Worm (Caenorhabditis elegans) whole organism, mixed stage, embryonic: ENCODE results near the gene ctsa-4.1.

Experiments used
- elt-3 ChIP-seq: fragments of 150-350 bp; optimal IDR thresholded peaks from 2 replicates; lab custom pipeline; 2014; ENCODE audit warnings: missing biosample characterization, missing genetic modification characterization
- hlh-1 ChIP-seq: fragments of 150-350 bp; optimal IDR thresholded peaks from 2 replicates; lab custom pipeline; 2014; ENCODE audit warnings: missing biosample characterization, missing genetic modification reagents, missing genetic modification characterization
- lin-13 ChIP-seq: fragments of 150-350 bp; optimal IDR thresholded peaks from 2 replicates; lab custom pipeline; 2014; ENCODE audit warnings: missing biosample characterization, missing genetic modification characterization
- nhr-12 ChIP-seq: fragments of 150-350 bp; optimal IDR thresholded peaks from 2 replicates; lab custom pipeline; 2014; ENCODE audit warnings: missing biosample characterization, missing genetic modification characterization
- nhr-237 ChIP-seq: fragments of 150-350 bp; optimal IDR thresholded peaks from 2 replicates; lab custom pipeline; 2014; ENCODE audit warnings: missing biosample characterization, missing genetic modification characterization
- nhr-76 ChIP-seq: sonication (generic microtip); optimal IDR thresholded peaks from 2 replicates; lab custom pipeline; 2017; ENCODE audit warnings: missing biosample characterization, missing genetic modification characterization
- snpc-4 ChIP-seq: fragments of 150-350 bp; optimal IDR thresholded peaks from 2 replicates; lab custom pipeline; 2014; ENCODE audit warnings: missing biosample characterization, missing genetic modification characterization
- sptf-1 ChIP-seq: sonication (generic microtip); optimal IDR thresholded peaks from 2 replicates; lab custom pipeline; 2017; ENCODE audit warnings: mild to moderate bottlenecking, missing genetic modification characterization, moderate library complexity, missing compliant biosample characterization
- unc-39 ChIP-seq: fragments of 150-350 bp; optimal IDR thresholded peaks from 2 replicates; lab custom pipeline; 2014; ENCODE audit warnings: missing biosample characterization, missing genetic modification characterization
- unc-62 ChIP-seq: fragments of 150-350 bp; optimal IDR thresholded peaks from 2 replicates; lab custom pipeline; 2014; ENCODE audit warnings: missing biosample characterization, missing genetic modification reagents, missing genetic modification characterization
- ztf-11 ChIP-seq: fragments of 150-350 bp; optimal IDR thresholded peaks from 2 replicates; lab custom pipeline; 2014; ENCODE audit warnings: missing biosample characterization, missing genetic modification characterization

DNA sequence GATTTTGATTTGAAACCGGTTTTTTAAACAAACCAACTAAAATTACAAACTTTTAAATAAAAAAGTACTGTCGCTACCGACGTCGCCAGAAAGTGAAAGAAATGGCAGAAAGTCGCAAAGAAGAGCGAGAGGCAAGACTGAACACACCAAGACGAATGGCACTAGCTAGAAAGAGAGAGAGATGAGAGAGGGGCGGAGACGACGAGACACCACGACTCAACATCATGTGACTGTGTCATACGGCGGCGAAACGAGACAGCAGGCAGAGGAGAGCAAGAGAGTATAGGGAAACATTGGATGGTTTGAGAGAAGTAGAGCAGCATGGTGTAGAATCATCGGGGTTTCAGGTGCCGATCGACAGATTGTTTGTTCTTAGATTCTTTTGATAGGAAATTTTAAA lies 18.4 kb upstream of the ctsa-4.1 start:
- TF ChIP-seq unc-62 (GFP tag; lab: Kevin White, UChicago): peak; percentile 83
- no peak for TF ChIP-seq elt-3 (tag; lab: Kevin White, UChicago)
- TF ChIP-seq hlh-1 (tag; lab: Kevin White, UChicago): peak; percentile 87
- TF ChIP-seq ztf-11 (tag; lab: Kevin White, UChicago): peak; percentile 25
- peak; percentile 29 for TF ChIP-seq nhr-237 (tag; lab: Kevin White, UChicago)
- no peak for TF ChIP-seq nhr-12 (tag; lab: Kevin White, UChicago)
- TF ChIP-seq unc-39 (tag; lab: Kevin White, UChicago): no peak
- peak; percentile 4 for TF ChIP-seq lin-13 (tag; lab: Kevin White, UChicago)
- TF ChIP-seq snpc-4: no peak
- no peak for TF ChIP-seq nhr-76
- no peak for TF ChIP-seq sptf-1
